Fruit fly (Drosophila melanogaster): ENCODE results near the gene CG11369.

Gene CG11369

dm6 chrX:7571200-7571599 is 2.9 kb upstream of the CG11369 start (continued):
- no peak for TF ChIP-seq repo (GFP tag; optimal IDR thresholded peaks at IDR 0.05)

- TF ChIP-seq CG13624 (GFP tag; optimal IDR thresholded peaks at IDR 0.05): no peak
- peak; percentile 70 for TF ChIP-seq CG11695 (GFP tag; IDR thresholded peaks at IDR 0.05)
- peak; percentile 15 for TF ChIP-seq CG9817 (tag; optimal IDR thresholded peaks at IDR 0.05)
- peak; percentile 24 for TF ChIP-seq gem (tag; optimal IDR thresholded peaks at IDR 0.05)
- peak; percentile 27 for TF ChIP-seq CG15269 (tag; optimal IDR thresholded peaks at IDR 0.05)
- TF ChIP-seq Oli (tag; optimal IDR thresholded peaks at IDR 0.05): peak; percentile 10
- no peak for TF ChIP-seq CG1647 (GFP tag; optimal IDR thresholded peaks at IDR 0.05)
- TF ChIP-seq CG34376 (GFP tag; optimal IDR thresholded peaks at IDR 0.05): no peak
- peak; percentile 41 for TF ChIP-seq CG2678 (tag; optimal IDR thresholded peaks at IDR 0.05)
- TF ChIP-seq CG9932 (GFP tag; IDR thresholded peaks at IDR 0.05): 0 out of 2 replicates have a peak, but pooled peaks have one; percentile 20
- peak; percentile 45; the same call in 1 of the 2 replicates for TF ChIP-seq Rfx (GFP tag; IDR thresholded peaks at IDR 0.05)
- TF ChIP-seq CG2120 (GFP tag; optimal IDR thresholded peaks at IDR 0.05): peak; percentile 27
- TF ChIP-seq CG8478 (optimal IDR thresholded peaks at IDR 0.05): no peak
- TF ChIP-seq Sox102F (GFP tag; optimal IDR thresholded peaks at IDR 0.05): peak; percentile 3
- peak; percentile 31 for TF ChIP-seq Med (GFP tag)
- no peak for TF ChIP-seq ham (GFP tag; IDR thresholded peaks at IDR 0.05)
- no peak for TF ChIP-seq fd64A (GFP tag; optimal IDR thresholded peaks at IDR 0.05)
- peak; percentile 32 for TF ChIP-seq CG11504 (tag; optimal IDR thresholded peaks at IDR 0.05)
- no peak for TF ChIP-seq tap (tag; optimal IDR thresholded peaks at IDR 0.05)
- TF ChIP-seq fd3F (GFP tag; optimal IDR thresholded peaks at IDR 0.05): no peak
- TF ChIP-seq CG3281 (GFP tag; optimal IDR thresholded peaks at IDR 0.05): peak; percentile 17
- TF ChIP-seq CoRest (tag; optimal IDR thresholded peaks at IDR 0.05): peak; percentile 5
- TF ChIP-seq dysf (GFP tag; IDR thresholded peaks at IDR 0.05): 0 out of 3 replicates have a peak, but pooled peaks have one; percentile 39
- peak; percentile 19; the same call in 1 of the 2 replicates for TF ChIP-seq Xrp1 (GFP tag; IDR thresholded peaks at IDR 0.05)
- peak; percentile 3 for TF ChIP-seq dmrt99B (tag; optimal IDR thresholded peaks at IDR 0.05)
- no peak for TF ChIP-seq NK7.1 (GFP tag; optimal IDR thresholded peaks at IDR 0.05)
- TF ChIP-seq Blimp-1 (GFP tag; optimal IDR thresholded peaks at IDR 0.05): no peak
- 0 out of 2 replicates have a peak, but pooled peaks have one; percentile 22 for TF ChIP-seq Atf6 (GFP tag; IDR thresholded peaks at IDR 0.05)
- no peak for TF ChIP-seq Vsx1 (GFP tag; optimal IDR thresholded peaks at IDR 0.05)
- TF ChIP-seq grau (tag; optimal IDR thresholded peaks at IDR 0.05): peak; percentile 19
- TF ChIP-seq lilli (GFP tag; optimal IDR thresholded peaks at IDR 0.05): peak; percentile 18
- TF ChIP-seq D19B (GFP tag; optimal IDR thresholded peaks at IDR 0.05): no peak
- peak; percentile 48; the same call in 1 of the 2 replicates for TF ChIP-seq vvl (GFP tag; IDR thresholded peaks at IDR 0.05)
- TF ChIP-seq CG7839 (tag; optimal IDR thresholded peaks at IDR 0.05): peak; percentile 39
- TF ChIP-seq slbo (GFP tag; IDR thresholded peaks at IDR 0.05): peak; percentile 50
- TF ChIP-seq PHDP (tag; optimal IDR thresholded peaks at IDR 0.05): peak; percentile 13
- peak; percentile 30; the same call in 1 of the 2 replicates for TF ChIP-seq Ptx1 (GFP tag; IDR thresholded peaks at IDR 0.05)
- TF ChIP-seq croc (GFP tag; conservative IDR thresholded peaks at IDR 0.05): no peak
- no peak for TF ChIP-seq Ssrp (tag; optimal IDR thresholded peaks at IDR 0.05)
- peak; percentile 36 for TF ChIP-seq CG18599 (GFP tag; optimal IDR thresholded peaks at IDR 0.05)
- no peak for TF ChIP-seq twi (tag; optimal IDR thresholded peaks at IDR 0.05)
- peak; percentile 56; the same call in 1 of the 2 replicates for TF ChIP-seq Drgx (GFP tag; IDR thresholded peaks at IDR 0.05)
- no peak for TF ChIP-seq Gug (GFP tag; IDR thresholded peaks at IDR 0.05)
- no peak for TF ChIP-seq Doc3 (GFP tag; IDR thresholded peaks at IDR 0.05; ENCODE audit: partially characterized antibody)
- 0 out of 3 replicates have a peak, but pooled peaks have one; percentile 24 for TF ChIP-seq zfh1 (GFP tag; IDR thresholded peaks at IDR 0.05)
- TF ChIP-seq CG2116 (GFP tag; optimal IDR thresholded peaks at IDR 0.05): no peak
- peak; percentile 13 for TF ChIP-seq phol (tag; optimal IDR thresholded peaks at IDR 0.05)
- peak; percentile 8 for TF ChIP-seq Fer3 (tag; optimal IDR thresholded peaks at IDR 0.05)
These were observed 4.9 kb downstream of the CG11369 start for dm6 chrX:7579023-7579422.
